Worm (Caenorhabditis elegans) whole organism, L1 larva: ENCODE data around the gene vab-1.

Experiments used
- F16B12.6 ChIP-seq: fragments of 150-350 bp; optimal IDR thresholded peaks from 2 replicates; lab custom pipeline; 2014; ENCODE audit warnings: missing biosample characterization, missing genetic modification characterization
- ceh-63 ChIP-seq: fragments of 200-800 bp; sonication (Bioruptor generic); optimal IDR thresholded peaks from 2 replicates; lab custom pipeline; 2018; ENCODE audit warnings: mild to moderate bottlenecking, missing genetic modification characterization, missing compliant biosample characterization
- dpl-1 ChIP-seq, 3 experiments: fragments of 150-350 bp in 2 of 3; sonication (generic microtip) in 1 of 3; optimal IDR thresholded peaks; 2 replicates each; lab custom pipeline; 2014 to 2017; ENCODE audit warnings: missing biosample characterization in 3 of 3, missing genetic modification characterization in 3 of 3, missing genetic modification reagents in 3 of 3
- fkh-8 ChIP-seq: sonication (generic microtip); optimal IDR thresholded peaks from 2 replicates; lab custom pipeline; 2016; ENCODE audit warnings: mild to moderate bottlenecking, missing genetic modification characterization, missing compliant biosample characterization
- hpl-2 ChIP-seq: fragments of 150-350 bp; optimal IDR thresholded peaks from 2 replicates; lab custom pipeline; 2014; ENCODE audit warnings: missing biosample characterization, missing genetic modification reagents, missing genetic modification characterization
- lin-13 ChIP-seq: fragments of 150-350 bp; optimal IDR thresholded peaks from 2 replicates; lab custom pipeline; 2014; ENCODE audit warnings: missing biosample characterization, missing genetic modification reagents, missing genetic modification characterization
- mdl-1 ChIP-seq, 2 experiments: fragments of 150-350 bp; optimal IDR thresholded peaks; 2 replicates each; lab custom pipeline; 2014 to 2017; ENCODE audit warnings: missing biosample characterization in 2 of 2, missing genetic modification characterization in 2 of 2, inconsistent platforms in 1 of 2
- mef-2 ChIP-seq: fragments of 150-350 bp; optimal IDR thresholded peaks from 2 replicates; lab custom pipeline; 2014; ENCODE audit warnings: missing biosample characterization, missing genetic modification characterization
- nhr-12 ChIP-seq: sonication (generic microtip); optimal IDR thresholded peaks from 2 replicates; lab custom pipeline; 2017; ENCODE audit warnings: missing biosample characterization, missing genetic modification characterization
- nhr-237 ChIP-seq: fragments of 150-350 bp; optimal IDR thresholded peaks from 2 replicates; lab custom pipeline; 2014; ENCODE audit warnings: missing biosample characterization, missing genetic modification characterization
- nhr-28 ChIP-seq: fragments of 150-350 bp; optimal IDR thresholded peaks from 2 replicates; lab custom pipeline; 2014; ENCODE audit warnings: missing biosample characterization, missing genetic modification characterization

DNA sequence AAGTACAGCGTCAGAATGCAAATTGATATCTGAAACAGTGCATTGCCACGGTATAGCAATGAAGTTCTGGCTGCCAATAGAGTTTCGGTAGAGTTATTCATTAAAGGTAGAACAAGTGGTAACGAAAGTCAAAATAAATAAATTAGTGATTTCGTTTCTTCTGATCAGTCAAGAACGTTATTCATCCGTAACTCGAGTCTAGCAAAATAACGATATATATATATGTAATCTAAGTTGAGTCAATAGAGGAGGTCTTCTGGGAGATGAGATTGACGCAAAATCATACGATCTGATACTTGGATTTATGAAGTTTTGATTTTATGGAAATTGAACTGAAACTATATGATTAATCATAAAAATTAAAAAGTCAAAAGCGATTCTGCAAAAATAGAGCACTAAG lies 44.0 kb upstream of the vab-1 start, which contains the start of gene sra-35:
- TF ChIP-seq fkh-8 (tag; lab: Kevin White, UChicago) (no peak), nhr-28 (tag; lab: Kevin White, UChicago) (no peak), dpl-1 (GFP tag; optimal IDR thresholded peaks at IDR 0.05; lab: Kevin White, UChicago) (no peak), F16B12.6 (tag; lab: Kevin White, UChicago) (no peak), mef-2 (tag; lab: Kevin White, UChicago) (no peak), hpl-2 (GFP tag; lab: Kevin White, UChicago) (no peak), ceh-63 (no peak), lin-13 (no peak), nhr-237 (tag; lab: Kevin White, UChicago) (no peak), nhr-12 (tag; lab: Kevin White, UChicago) (no peak), mdl-1 (tag; optimal IDR thresholded peaks at IDR 0.05; lab: Kevin White, UChicago) (no peak)
